Worm (Caenorhabditis elegans): ENCODE measurements around the gene gpa-1.

DNA sequence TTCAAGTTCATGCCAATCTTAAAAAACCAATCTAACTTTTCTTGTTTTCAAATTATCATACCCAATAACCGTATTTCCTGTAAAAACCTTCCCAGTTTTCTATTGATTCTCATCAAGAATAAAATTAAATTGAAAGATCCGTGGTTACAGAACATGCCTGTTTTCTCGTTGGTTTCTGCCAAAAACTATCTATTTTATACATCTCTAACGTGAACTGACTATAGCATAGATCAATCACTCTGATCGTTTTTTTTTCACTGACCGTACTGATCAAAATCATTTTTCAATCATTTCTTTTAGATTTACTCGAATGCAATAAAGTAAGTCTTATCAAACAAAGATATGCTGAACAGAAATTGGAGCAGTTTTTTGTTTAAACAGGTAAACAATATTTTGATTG, 52.6 kb downstream of the gpa-1 start, which contains the start of gene C06H2.2:
- TF ChIP-seq lin-15B (tag; optimal IDR thresholded peaks at IDR 0.05) (no peak), snpc-4 (tag; optimal IDR thresholded peaks at IDR 0.05) (no peak)

Measured in whole organism, L3 larva.